Fruit fly (Drosophila melanogaster): ENCODE measurements around the gene RPA2.

RPA2 gene

DNA sequence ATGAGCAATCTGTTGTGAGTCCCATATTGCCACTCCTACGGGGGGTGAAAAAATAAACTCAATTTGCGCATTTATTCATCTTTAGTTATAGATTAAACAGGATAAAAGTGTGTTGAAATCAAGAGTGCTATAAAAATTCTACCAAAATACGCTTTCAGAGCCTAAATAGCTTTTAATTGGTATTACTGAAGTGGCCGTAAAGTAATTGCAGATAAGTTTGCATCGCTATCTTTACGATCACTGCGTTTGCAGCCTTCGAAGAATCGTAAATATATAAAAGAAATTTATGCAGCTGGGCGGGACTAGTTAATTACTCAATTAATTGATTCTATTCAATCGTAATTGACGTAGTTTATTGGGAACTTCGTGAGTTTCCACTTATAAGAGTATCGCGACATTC, 38.7 kb downstream of the RPA2 start:
- TF ChIP-seq ovo (GFP tag; optimal IDR thresholded peaks at IDR 0.05) = no peak
- TF ChIP-seq CG7045 (GFP tag; optimal IDR thresholded peaks at IDR 0.05) = no peak
- no peak for TF ChIP-seq Hr96 (GFP tag; optimal IDR thresholded peaks at IDR 0.05)
- TF ChIP-seq kay (GFP tag; ENCODE audit: borderline replicate concordance) = no peak
- peak; percentile 58 for TF ChIP-seq CG7101 (tag; optimal IDR thresholded peaks at IDR 0.05)
- TF ChIP-seq pad (GFP tag; optimal IDR thresholded peaks at IDR 0.05) = peak; percentile 29
- TF ChIP-seq CG33017 (tag; optimal IDR thresholded peaks at IDR 0.05) = peak; percentile 61
- peak; percentile 23 for TF ChIP-seq cic (GFP tag; optimal IDR thresholded peaks at IDR 0.05)
- peak; percentile 11 for TF ChIP-seq CG14711 (tag; optimal IDR thresholded peaks at IDR 0.05)
- no peak for TF ChIP-seq cnc (optimal IDR thresholded peaks at IDR 0.05)
- no peak for TF ChIP-seq toe (GFP tag; optimal IDR thresholded peaks at IDR 0.05)
- no peak for TF ChIP-seq Mnt (GFP tag; optimal IDR thresholded peaks at IDR 0.05)
- TF ChIP-seq bab1 (GFP tag; optimal IDR thresholded peaks at IDR 0.05) = no peak
- no peak for TF ChIP-seq Clk (GFP tag; optimal IDR thresholded peaks at IDR 0.05)

DNA sequence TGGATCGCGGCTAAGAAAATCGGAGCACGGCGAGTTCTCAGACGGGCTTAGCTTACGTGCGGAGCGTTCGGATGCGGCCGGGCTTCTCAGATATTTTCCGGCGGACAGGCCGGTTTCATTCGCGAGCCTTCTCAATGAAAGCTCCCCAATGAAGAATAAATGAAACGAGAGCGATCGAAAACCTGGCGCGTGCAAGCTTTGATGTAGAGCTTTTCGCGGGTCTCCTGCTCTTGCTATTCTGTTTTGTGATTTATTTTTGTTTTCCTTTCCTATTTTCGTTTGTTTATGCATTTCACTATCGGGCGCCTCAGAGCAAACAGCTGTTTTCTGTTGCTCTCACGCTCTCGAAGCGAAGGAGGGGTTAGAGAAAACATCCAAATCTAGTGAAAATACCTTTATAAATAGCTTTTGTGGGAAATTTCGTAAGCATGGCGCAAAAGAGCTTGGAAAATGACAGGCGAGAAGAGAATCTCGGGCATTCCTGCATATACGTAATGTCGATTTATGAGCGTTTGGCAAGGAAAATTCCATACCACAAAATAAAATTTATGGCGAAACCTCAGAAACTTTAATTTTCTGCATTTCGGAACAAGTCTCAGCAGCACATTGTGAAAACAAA, 39.9 kb downstream of the RPA2 start:
- peak; percentile 13 for TF ChIP-seq bab1 (GFP tag; optimal IDR thresholded peaks at IDR 0.05)
- peak; percentile 93 for TF ChIP-seq cic (GFP tag; optimal IDR thresholded peaks at IDR 0.05)
- TF ChIP-seq tj (GFP tag; optimal IDR thresholded peaks at IDR 0.05) = no peak
- peak; percentile 23 for TF ChIP-seq pad (GFP tag; optimal IDR thresholded peaks at IDR 0.05)
- TF ChIP-seq CG33017 (tag; optimal IDR thresholded peaks at IDR 0.05) = peak; percentile 2
- TF ChIP-seq Mnt (GFP tag; optimal IDR thresholded peaks at IDR 0.05) = peak; percentile 65
- TF ChIP-seq CG11617 (GFP tag; optimal IDR thresholded peaks at IDR 0.05) = peak; percentile 30
- TF ChIP-seq Clk (GFP tag; optimal IDR thresholded peaks at IDR 0.05) = no peak
- TF ChIP-seq kay (GFP tag; ENCODE audit: borderline replicate concordance) = peak; percentile 90

DNA sequence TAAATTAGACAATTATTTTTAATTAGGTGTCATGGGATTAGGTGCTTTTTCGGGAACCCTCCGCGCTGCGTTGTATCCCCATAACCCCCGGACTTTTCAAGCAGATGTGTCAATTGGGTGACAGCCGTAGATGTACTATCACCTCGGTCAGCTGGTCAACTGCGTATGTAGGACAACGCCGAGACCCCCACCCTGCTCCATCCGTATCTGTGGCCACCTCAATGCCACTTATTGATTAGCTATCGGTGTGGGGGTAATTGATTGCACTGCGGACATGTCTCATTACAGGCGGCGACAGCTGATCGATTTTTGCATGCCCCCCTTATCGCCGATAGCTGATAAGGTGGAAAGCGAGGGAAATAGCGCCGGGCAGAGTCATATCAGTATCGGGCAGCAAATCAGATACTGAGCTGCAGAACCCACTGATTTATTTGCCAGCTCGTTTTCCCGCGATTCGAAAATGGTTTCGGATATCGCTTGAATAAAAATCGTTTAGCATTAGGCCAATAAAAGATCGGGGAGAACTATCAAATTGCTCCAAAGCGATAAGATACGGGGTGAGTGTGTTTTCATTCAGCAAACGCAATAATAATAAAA, 42.2 kb downstream of the RPA2 start:
- TF ChIP-seq Clk (GFP tag; optimal IDR thresholded peaks at IDR 0.05) (no peak), CG14711 (tag; optimal IDR thresholded peaks at IDR 0.05) (no peak), pad (GFP tag; optimal IDR thresholded peaks at IDR 0.05) (peak; percentile 21), CG7101 (tag; optimal IDR thresholded peaks at IDR 0.05) (no peak), cnc (optimal IDR thresholded peaks at IDR 0.05) (no peak), CG11617 (GFP tag; optimal IDR thresholded peaks at IDR 0.05) (no peak), CG12768 (GFP tag; optimal IDR thresholded peaks at IDR 0.05) (peak; percentile 31), cic (GFP tag; optimal IDR thresholded peaks at IDR 0.05) (peak; percentile 72), CG7045 (GFP tag; optimal IDR thresholded peaks at IDR 0.05) (no peak), Mnt (GFP tag; optimal IDR thresholded peaks at IDR 0.05) (peak; percentile 2), tj (GFP tag; optimal IDR thresholded peaks at IDR 0.05) (no peak), CG1620 (GFP tag; optimal IDR thresholded peaks at IDR 0.05) (no peak), kay (GFP tag; ENCODE audit: borderline replicate concordance) (no peak), CG5204 (GFP tag; optimal IDR thresholded peaks at IDR 0.05) (no peak), bab1 (GFP tag; optimal IDR thresholded peaks at IDR 0.05) (no peak), ovo (GFP tag; optimal IDR thresholded peaks at IDR 0.05) (peak; percentile 45), CG33017 (tag; optimal IDR thresholded peaks at IDR 0.05) (peak; percentile 14)

DNA sequence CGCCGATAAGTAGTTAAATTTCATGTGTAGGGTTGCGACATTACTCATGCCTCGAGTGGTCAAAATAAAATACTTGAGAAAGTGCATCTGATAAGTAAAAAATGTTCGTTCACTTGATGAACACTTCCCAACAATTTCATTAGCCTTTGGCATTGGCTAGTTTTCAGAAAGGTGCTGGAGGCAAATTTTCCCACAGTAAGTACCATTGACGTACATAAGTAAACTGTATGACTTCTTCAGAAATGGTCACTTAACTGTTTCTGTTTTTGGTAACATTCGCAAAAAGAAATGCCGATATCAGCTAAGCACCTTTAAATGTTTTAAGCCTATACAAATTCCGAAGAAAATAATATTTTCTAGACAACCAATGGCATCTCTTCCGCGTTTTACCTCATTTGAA, 42.9 kb downstream of the RPA2 start:
- TF ChIP-seq Mnt (GFP tag; optimal IDR thresholded peaks at IDR 0.05) (no peak), kay (GFP tag; ENCODE audit: borderline replicate concordance) (peak; percentile 91)

DNA sequence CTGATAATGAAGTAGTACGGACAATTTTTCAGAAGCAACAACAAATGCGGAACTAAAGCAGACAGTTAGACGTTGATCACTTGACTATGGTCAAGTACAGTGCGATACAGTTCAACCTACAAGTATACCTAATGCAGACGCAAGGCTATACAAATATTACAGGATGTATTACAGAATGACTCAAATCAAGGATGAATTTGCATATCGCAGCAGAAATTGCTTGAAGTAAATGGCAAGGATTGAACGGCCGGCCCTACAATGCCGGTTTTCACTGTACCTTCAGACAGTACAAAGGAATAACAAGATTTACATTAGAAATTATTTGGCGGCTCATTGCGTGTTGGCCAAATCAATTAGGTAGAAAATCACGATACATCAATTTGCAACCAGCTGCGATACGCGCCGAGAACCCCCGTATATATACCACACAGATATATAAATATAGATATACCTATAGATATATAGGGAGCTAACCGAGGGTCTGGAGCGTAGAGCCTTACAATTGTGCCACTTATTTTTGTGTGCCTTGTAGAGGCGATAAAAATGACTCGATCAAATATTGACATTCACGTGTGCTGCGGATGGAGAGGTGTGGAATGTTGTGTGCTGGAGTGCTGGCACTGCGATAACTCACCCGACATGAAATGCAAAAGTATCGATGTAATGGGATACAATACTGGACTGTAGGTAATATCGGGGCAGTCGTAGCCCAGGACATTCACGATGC, 44.4 kb downstream of the RPA2 start:
- TF ChIP-seq Crg-1 (GFP tag; optimal IDR thresholded peaks at IDR 0.05) (no peak), CG1620 (GFP tag; optimal IDR thresholded peaks at IDR 0.05) (no peak), cnc (optimal IDR thresholded peaks at IDR 0.05) (no peak), Mnt (GFP tag; optimal IDR thresholded peaks at IDR 0.05) (peak; percentile 4), pad (GFP tag; optimal IDR thresholded peaks at IDR 0.05) (peak; percentile 51), CG14711 (tag; optimal IDR thresholded peaks at IDR 0.05) (peak; percentile 75), CG7101 (tag; optimal IDR thresholded peaks at IDR 0.05) (peak; percentile 75), toe (GFP tag; optimal IDR thresholded peaks at IDR 0.05) (no peak), bab1 (GFP tag; optimal IDR thresholded peaks at IDR 0.05) (no peak), CG11617 (GFP tag; optimal IDR thresholded peaks at IDR 0.05) (peak; percentile 37), CG12768 (GFP tag; optimal IDR thresholded peaks at IDR 0.05) (peak; percentile 82), ovo (GFP tag; optimal IDR thresholded peaks at IDR 0.05) (peak; percentile 19), tj (GFP tag; optimal IDR thresholded peaks at IDR 0.05) (peak; percentile 18), Hr96 (GFP tag; optimal IDR thresholded peaks at IDR 0.05) (peak; percentile 33), CG7045 (GFP tag; optimal IDR thresholded peaks at IDR 0.05) (peak; percentile 80), CG5204 (GFP tag; optimal IDR thresholded peaks at IDR 0.05) (no peak), Clk (GFP tag; optimal IDR thresholded peaks at IDR 0.05) (peak; percentile 21), kay (GFP tag; ENCODE audit: borderline replicate concordance) (no peak), cic (GFP tag; optimal IDR thresholded peaks at IDR 0.05) (peak; percentile 34), CG33017 (tag; optimal IDR thresholded peaks at IDR 0.05) (peak; percentile 74)

DNA sequence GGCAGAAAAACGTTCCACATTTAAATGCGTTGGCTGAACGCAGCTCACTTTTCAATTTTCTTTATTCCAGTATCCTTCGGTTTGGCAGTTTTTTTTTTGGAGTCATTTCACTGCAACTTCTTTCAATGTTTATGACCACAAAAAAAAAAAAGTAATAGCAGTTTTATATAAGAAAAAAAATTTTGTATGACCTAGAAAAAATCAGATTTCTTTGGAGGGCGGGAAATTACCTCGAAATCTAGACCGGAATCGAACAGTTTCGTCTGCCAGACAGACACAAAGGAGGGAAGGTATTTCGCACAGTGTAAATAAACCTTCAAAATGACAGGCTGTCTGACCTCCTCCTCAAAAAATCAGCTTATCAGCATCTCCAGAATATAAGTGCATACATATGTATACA, 45.5 kb downstream of the RPA2 start:
- TF ChIP-seq tj (GFP tag; optimal IDR thresholded peaks at IDR 0.05) (no peak), kay (GFP tag; ENCODE audit: borderline replicate concordance) (peak; percentile 24), CG11617 (GFP tag; optimal IDR thresholded peaks at IDR 0.05) (no peak)
